Worm (Caenorhabditis elegans): ENCODE results near the gene nhr-178.

DNA sequence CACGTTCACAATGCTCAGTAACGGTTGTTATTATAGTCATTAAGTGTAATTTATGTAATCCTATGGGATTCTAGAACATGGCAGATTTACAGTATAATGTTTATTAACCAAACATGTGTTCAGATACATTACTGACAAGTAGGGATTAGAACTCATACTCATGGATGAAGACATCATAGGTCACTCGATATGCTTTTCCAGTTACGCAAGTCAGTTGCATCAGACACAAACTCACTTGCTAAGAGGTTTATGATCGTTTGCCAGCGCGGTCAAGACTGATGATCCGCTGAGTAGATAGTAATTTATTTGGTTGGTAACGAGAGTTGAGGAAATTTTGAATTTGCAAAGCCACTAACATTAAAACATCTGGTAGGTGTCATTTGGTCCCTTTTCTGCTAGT is 33.2 kb downstream of the nhr-178 start:
- no peak for TF ChIP-seq jun-1 (tag; optimal IDR thresholded peaks at IDR 0.05)
- TF ChIP-seq zag-1 (tag; optimal IDR thresholded peaks at IDR 0.05), result no peak
- TF ChIP-seq snpc-4 (tag; optimal IDR thresholded peaks at IDR 0.05), result no peak
- no peak for TF ChIP-seq ama-1 (optimal IDR thresholded peaks at IDR 0.05)
- no peak for TF ChIP-seq lin-15B (tag; optimal IDR thresholded peaks at IDR 0.05)
- no peak for TF ChIP-seq unc-62 (GFP tag; optimal IDR thresholded peaks at IDR 0.05)
- no peak for TF ChIP-seq aly-2 (tag; optimal IDR thresholded peaks at IDR 0.05)
- TF ChIP-seq tbx-2 (tag; optimal IDR thresholded peaks at IDR 0.05), result no peak

Data from whole organism, L3 larva.